Worm (Caenorhabditis elegans) whole organism, L2 larva: Measurements from ENCODE around the gene F14H3.6.
"Not testable (repeated sequence)": the region's sequence is repeated elsewhere in the genome, so short reads cannot be mapped to it uniquely, and the experiment has no call there.

Experiments
- F13H6.1 ChIP-seq: sonication (generic microtip); optimal IDR thresholded peaks from 2 replicates; lab custom pipeline; 2016; ENCODE audit warnings: missing genetic modification characterization, missing compliant biosample characterization
- Y55F3AM.14 ChIP-seq: fragments of 200-800 bp; sonication (Bioruptor generic); optimal IDR thresholded peaks from 2 replicates; lab custom pipeline; 2018; ENCODE audit warnings: mild to moderate bottlenecking, missing genetic modification characterization, missing compliant biosample characterization
- ZK546.5 ChIP-seq: sonication (generic microtip); optimal IDR thresholded peaks from 2 replicates; lab custom pipeline; 2017; ENCODE audit warnings: missing biosample characterization, missing genetic modification characterization
- ama-1 ChIP-seq: fragments of 150-350 bp; optimal IDR thresholded peaks from 2 replicates; lab custom pipeline; 2018; ENCODE audit warnings: inconsistent platforms
- blmp-1 ChIP-seq: sonication (generic microtip); optimal IDR thresholded peaks from 2 replicates; lab custom pipeline; 2017; ENCODE audit warnings: missing genetic modification characterization, mild to moderate bottlenecking, missing compliant biosample characterization, antibody characterized with exemption, moderate library complexity; ENCODE audit not compliant: insufficient read depth
- ceh-16 ChIP-seq: fragments of 150-350 bp; optimal IDR thresholded peaks from 2 replicates; lab custom pipeline; 2014; ENCODE audit warnings: missing biosample characterization, missing genetic modification characterization
- crh-2 ChIP-seq: sonication (generic microtip); optimal IDR thresholded peaks from 2 replicates; lab custom pipeline; 2017; ENCODE audit warnings: missing biosample characterization, missing genetic modification characterization
- dmd-4 ChIP-seq: sonication (generic microtip); optimal IDR thresholded peaks from 2 replicates; lab custom pipeline; 2017; ENCODE audit warnings: missing biosample characterization, missing genetic modification characterization
- elt-3 ChIP-seq: sonication (generic microtip); optimal IDR thresholded peaks from 2 replicates; lab custom pipeline; 2017; ENCODE audit warnings: missing biosample characterization, missing genetic modification characterization
- fos-1 ChIP-seq: fragments of 150-350 bp; optimal IDR thresholded peaks from 2 replicates; lab custom pipeline; 2014; ENCODE audit warnings: missing biosample characterization, missing genetic modification characterization
- gmeb-1 ChIP-seq: fragments of 150-350 bp; optimal IDR thresholded peaks from 2 replicates; lab custom pipeline; 2014; ENCODE audit warnings: missing biosample characterization, missing genetic modification characterization
- lin-11 ChIP-seq: fragments of 150-350 bp; sonication (generic microtip); optimal IDR thresholded peaks from 2 replicates; lab custom pipeline; 2014; ENCODE audit warnings: missing biosample characterization, missing genetic modification characterization, inconsistent platforms, mixed read lengths
- lin-13 ChIP-seq: fragments of 150-350 bp; optimal IDR thresholded peaks from 2 replicates; lab custom pipeline; 2014; ENCODE audit warnings: missing biosample characterization, missing genetic modification reagents, missing genetic modification characterization
- lin-39 ChIP-seq: fragments of 150-350 bp; optimal IDR thresholded peaks from 2 replicates; lab custom pipeline; 2014; ENCODE audit warnings: missing biosample characterization, missing genetic modification reagents, missing genetic modification characterization
- lsy-2 ChIP-seq, 2 experiments: fragments of 150-350 bp in 1 of 2; sonication (generic microtip) in 1 of 2; optimal IDR thresholded peaks; 2 replicates each; lab custom pipeline; 2014 to 2017; ENCODE audit warnings: missing biosample characterization in 2 of 2, missing genetic modification characterization in 2 of 2
- mab-5 ChIP-seq: fragments of 150-350 bp; optimal IDR thresholded peaks from 2 replicates; lab custom pipeline; 2014; ENCODE audit warnings: missing biosample characterization, missing genetic modification characterization
- mdl-1 ChIP-seq, 2 experiments: fragments of 150-350 bp in 1 of 2; sonication (generic microtip) in 1 of 2; optimal IDR thresholded peaks; 2 replicates each; lab custom pipeline; 2017; ENCODE audit warnings: missing biosample characterization in 2 of 2, missing genetic modification characterization in 2 of 2
- nhr-11 ChIP-seq: fragments of 150-350 bp; optimal IDR thresholded peaks from 2 replicates; lab custom pipeline; 2014; ENCODE audit warnings: missing biosample characterization, missing genetic modification characterization
- nhr-12 ChIP-seq: fragments of 150-350 bp; optimal IDR thresholded peaks from 2 replicates; lab custom pipeline; 2014; ENCODE audit warnings: missing biosample characterization, missing genetic modification characterization
- nhr-129 ChIP-seq: fragments of 150-350 bp; optimal IDR thresholded peaks from 2 replicates; lab custom pipeline; 2014; ENCODE audit warnings: missing biosample characterization, missing genetic modification characterization
- nhr-21 ChIP-seq: fragments of 150-350 bp; optimal IDR thresholded peaks from 2 replicates; lab custom pipeline; 2014; ENCODE audit warnings: missing biosample characterization, missing genetic modification characterization
- nhr-23 ChIP-seq: fragments of 150-350 bp; optimal IDR thresholded peaks from 2 replicates; lab custom pipeline; 2014; ENCODE audit warnings: missing biosample characterization, missing genetic modification reagents, missing genetic modification characterization
- nhr-25 ChIP-seq: fragments of 150-350 bp; sonication (generic microtip); optimal IDR thresholded peaks from 3 replicates; lab custom pipeline; 2014; ENCODE audit warnings: missing biosample characterization, missing genetic modification characterization
- nhr-6 ChIP-seq: fragments of 150-350 bp; optimal IDR thresholded peaks from 2 replicates; lab custom pipeline; 2014; ENCODE audit warnings: missing biosample characterization, missing genetic modification characterization
- peb-1 ChIP-seq: fragments of 150-350 bp; optimal IDR thresholded peaks from 2 replicates; lab custom pipeline; 2014; ENCODE audit warnings: missing biosample characterization, missing genetic modification characterization
- sem-4 ChIP-seq: fragments of 150-350 bp; optimal IDR thresholded peaks from 2 replicates; lab custom pipeline; 2014; ENCODE audit warnings: missing biosample characterization, missing genetic modification reagents, missing genetic modification characterization
- skn-1 ChIP-seq: sonication (generic microtip); optimal IDR thresholded peaks from 2 replicates; lab custom pipeline; 2017; ENCODE audit warnings: missing biosample characterization, missing genetic modification characterization
- sma-3 ChIP-seq: sonication (generic microtip); optimal IDR thresholded peaks from 2 replicates; lab custom pipeline; 2016; ENCODE audit warnings: missing genetic modification reagents, missing genetic modification characterization, missing compliant biosample characterization
- sma-9 ChIP-seq, 2 experiments: fragments of 150-350 bp in 1 of 2; sonication (generic microtip) in 1 of 2; optimal IDR thresholded peaks; 2 replicates each; lab custom pipeline; 2014 to 2016; ENCODE audit warnings: missing genetic modification characterization in 2 of 2, mild to moderate bottlenecking in 1 of 2, missing biosample characterization in 1 of 2, missing compliant biosample characterization in 1 of 2, missing genetic modification reagents in 1 of 2, moderate library complexity in 1 of 2
- snpc-4 ChIP-seq: fragments of 150-350 bp; optimal IDR thresholded peaks from 2 replicates; lab custom pipeline; 2014; ENCODE audit warnings: missing biosample characterization, missing genetic modification characterization
- unc-62 ChIP-seq: fragments of 150-350 bp; optimal IDR thresholded peaks from 2 replicates; lab custom pipeline; 2014; ENCODE audit warnings: missing biosample characterization, missing genetic modification reagents, missing genetic modification characterization
- zag-1 ChIP-seq: fragments of 150-350 bp; optimal IDR thresholded peaks from 2 replicates; lab custom pipeline; 2014; ENCODE audit warnings: missing biosample characterization, missing genetic modification characterization
- ztf-1 ChIP-seq: fragments of 200-800 bp; sonication (Bioruptor generic); conservative IDR thresholded peaks from 2 replicates; pipeline ENCODE4 v1.3.6; 2022; ENCODE audit warnings: missing genetic modification characterization, missing compliant biosample characterization

Gene F14H3.6

DNA sequence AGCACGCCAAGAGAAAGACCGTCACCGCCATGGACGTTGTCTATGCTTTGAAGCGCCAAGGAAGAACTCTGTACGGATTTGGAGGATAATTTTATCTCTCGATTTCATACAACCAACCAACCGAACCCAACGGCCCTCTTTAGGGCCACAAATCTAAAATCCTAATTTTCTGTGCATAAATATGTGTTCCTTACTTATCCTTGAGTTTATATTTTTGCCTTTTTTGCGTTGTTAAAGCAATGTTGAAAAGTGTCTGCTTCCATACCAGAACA is 16.0 kb downstream of the F14H3.6 start:
- no peak for TF ChIP-seq nhr-21 (tag; lab: Kevin White, UChicago)
- TF ChIP-seq snpc-4, result no peak
- no peak for TF ChIP-seq ztf-1 (GFP tag; lab: Robert Waterston, UW)
- TF ChIP-seq mdl-1 (tag; optimal IDR thresholded peaks at IDR 0.05; lab: Kevin White, UChicago), result no peak
- TF ChIP-seq lin-11, result no peak
- TF ChIP-seq sem-4 (tag; lab: Kevin White, UChicago), result no peak
- TF ChIP-seq mab-5 (tag; lab: Kevin White, UChicago), result no peak
- no peak for TF ChIP-seq dmd-4 (tag; lab: Kevin White, UChicago)
- no peak for TF ChIP-seq F13H6.1 (tag; lab: Kevin White, UChicago)
- no peak for TF ChIP-seq gmeb-1 (tag; lab: Kevin White, UChicago)
- TF ChIP-seq nhr-6, result no peak
- TF ChIP-seq skn-1, result no peak
- no peak for TF ChIP-seq unc-62
- TF ChIP-seq crh-2 (tag; lab: Kevin White, UChicago), result no peak
- no peak for TF ChIP-seq nhr-12 (tag; lab: Kevin White, UChicago)

- peak; percentile 19 for TF ChIP-seq nhr-25 (tag; lab: Kevin White, UChicago)
Measured at ce11 chrV:16041925-16042742, 16.6 kb downstream of the F14H3.6 start, which contains the start of the genes his-2 and his-1. TSS of gene his-2 (minus strand) at chrV:16042283. TSS of gene his-1 (plus strand) at chrV:16042520.

DNA sequence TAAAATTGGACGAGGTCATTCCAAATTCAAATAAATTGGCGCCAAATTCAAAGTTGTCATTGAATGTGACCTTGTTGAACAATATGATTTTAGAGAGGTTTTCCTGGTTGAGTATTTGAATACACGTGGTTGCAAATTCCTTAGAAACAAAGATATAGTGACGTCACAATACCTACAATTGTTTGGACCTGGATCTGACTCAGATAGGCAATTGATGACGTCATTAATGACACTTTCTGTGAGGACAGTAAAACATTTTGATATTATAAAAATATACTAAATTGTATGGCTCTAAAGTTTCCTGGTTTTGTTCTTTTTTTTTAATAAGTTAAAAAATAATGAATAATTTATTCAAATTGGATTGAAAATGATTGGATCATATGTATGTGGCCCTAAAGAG is 17.3 kb downstream of the F14H3.6 start:
- TF ChIP-seq fos-1, result no peak
- no peak for TF ChIP-seq nhr-11 (tag; lab: Kevin White, UChicago)
- TF ChIP-seq zag-1 (tag; lab: Kevin White, UChicago), result no peak
- no peak for TF ChIP-seq sma-3 (GFP tag; lab: Kevin White, UChicago)
- no peak for TF ChIP-seq crh-2 (tag; lab: Kevin White, UChicago)
- TF ChIP-seq lin-13 (GFP tag; lab: Kevin White, UChicago), result no peak
- no peak for TF ChIP-seq peb-1 (tag; lab: Kevin White, UChicago)
- no peak for TF ChIP-seq nhr-6
- TF ChIP-seq nhr-23, result no peak
- TF ChIP-seq, all 48 proteins: peak for 0

- peak; percentile 59 for TF ChIP-seq sma-9 (GFP tag; optimal IDR thresholded peaks at IDR 0.05; lab: Kevin White, UChicago)
- TF ChIP-seq sma-9 (tag; optimal IDR thresholded peaks at IDR 0.05; lab: Kevin White, UChicago), result not testable (repeated sequence)
- TF ChIP-seq nhr-6, result peak; percentile 52
- peak; percentile 27 for TF ChIP-seq nhr-129 (tag; lab: Kevin White, UChicago)
- peak; percentile 49 for TF ChIP-seq fos-1
- peak; percentile 85 for TF ChIP-seq nhr-25 (tag; lab: Kevin White, UChicago)
- peak; percentile 27 for TF ChIP-seq F13H6.1 (tag; lab: Kevin White, UChicago)
- TF ChIP-seq ceh-16 (tag; lab: Kevin White, UChicago), result peak; percentile 95
- peak in 1 of 2 experiments; percentile 38 for TF ChIP-seq lsy-2 (tag; optimal IDR thresholded peaks at IDR 0.05; lab: Kevin White, UChicago)
- peak; percentile 24 for TF ChIP-seq lin-13 (GFP tag; lab: Kevin White, UChicago)
- peak; percentile 39 for TF ChIP-seq sma-3 (GFP tag; lab: Kevin White, UChicago)
- TF ChIP-seq, all 48 proteins: peak for 10; not testable (repeated sequence) for 38
Measured at ce11 chrV:16040140-16040827, 18.4 kb downstream of the F14H3.6 start, which contains the start of the genes his-4 and his-3. TSS of gene his-4 (minus strand) at chrV:16040515. TSS of gene his-3 (plus strand) at chrV:16040808.

ce11 chrV:16036166-16036565 is 22.5 kb downstream of the F14H3.6 start, which contains the start of gene T10C6.10:
TSS of gene T10C6.10 (plus strand) at chrV:16036413.
- TF ChIP-seq ztf-1 (GFP tag; lab: Robert Waterston, UW) (no peak), lin-39 (tag; lab: Kevin White, UChicago) (no peak), sem-4 (tag; lab: Kevin White, UChicago) (no peak), Y55F3AM.14 (GFP tag; lab: Kevin White, UChicago) (no peak), elt-3 (tag; lab: Kevin White, UChicago) (no peak), snpc-4 (no peak), ama-1 (lab: Kevin White, UChicago) (no peak), ZK546.5 (tag; lab: Kevin White, UChicago) (no peak), blmp-1 (tag; lab: Kevin White, UChicago) (no peak), gmeb-1 (tag; lab: Kevin White, UChicago) (no peak), nhr-25 (tag; lab: Kevin White, UChicago) (no peak)
